Fruit fly (Drosophila melanogaster): ENCODE data around the gene dsx.

Gene dsx

DNA sequence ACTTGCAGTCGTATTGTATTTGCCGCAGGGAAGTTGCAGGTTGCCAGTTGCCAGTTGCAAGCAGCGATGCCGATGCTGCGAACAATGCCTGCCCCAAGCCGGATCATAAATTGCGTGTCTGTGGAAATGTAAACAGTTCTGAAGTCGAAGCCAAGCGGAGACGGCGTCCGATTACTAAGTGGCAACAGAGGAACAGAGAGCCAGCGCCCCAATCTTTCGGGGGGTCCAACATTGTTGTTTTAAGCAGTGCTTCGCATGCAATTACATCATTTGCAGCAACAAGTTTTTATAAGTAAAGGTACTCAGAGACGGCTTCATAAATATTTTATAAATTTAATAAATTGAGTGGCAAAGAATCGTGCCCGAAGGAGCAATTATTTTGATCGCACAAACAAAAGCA is 12.7 kb downstream of the dsx start:
- TF ChIP-seq tj (GFP tag; optimal IDR thresholded peaks at IDR 0.05): no peak
- TF ChIP-seq CG7101 (tag; optimal IDR thresholded peaks at IDR 0.05): no peak
- no peak for TF ChIP-seq CG12768 (GFP tag; optimal IDR thresholded peaks at IDR 0.05)
- no peak for TF ChIP-seq CG7045 (GFP tag; optimal IDR thresholded peaks at IDR 0.05)
- no peak for TF ChIP-seq CG11617 (GFP tag; optimal IDR thresholded peaks at IDR 0.05)
- no peak for TF ChIP-seq Clk (GFP tag; optimal IDR thresholded peaks at IDR 0.05)
- no peak for TF ChIP-seq ovo (GFP tag; optimal IDR thresholded peaks at IDR 0.05)
- TF ChIP-seq toe (GFP tag; optimal IDR thresholded peaks at IDR 0.05): no peak
- no peak for TF ChIP-seq CG33017 (tag; optimal IDR thresholded peaks at IDR 0.05)
- TF ChIP-seq Mnt (GFP tag; optimal IDR thresholded peaks at IDR 0.05): no peak
- TF ChIP-seq CG1620 (GFP tag; optimal IDR thresholded peaks at IDR 0.05): no peak
- no peak for TF ChIP-seq Hr96 (GFP tag; optimal IDR thresholded peaks at IDR 0.05)
- TF ChIP-seq cnc (optimal IDR thresholded peaks at IDR 0.05): no peak

DNA sequence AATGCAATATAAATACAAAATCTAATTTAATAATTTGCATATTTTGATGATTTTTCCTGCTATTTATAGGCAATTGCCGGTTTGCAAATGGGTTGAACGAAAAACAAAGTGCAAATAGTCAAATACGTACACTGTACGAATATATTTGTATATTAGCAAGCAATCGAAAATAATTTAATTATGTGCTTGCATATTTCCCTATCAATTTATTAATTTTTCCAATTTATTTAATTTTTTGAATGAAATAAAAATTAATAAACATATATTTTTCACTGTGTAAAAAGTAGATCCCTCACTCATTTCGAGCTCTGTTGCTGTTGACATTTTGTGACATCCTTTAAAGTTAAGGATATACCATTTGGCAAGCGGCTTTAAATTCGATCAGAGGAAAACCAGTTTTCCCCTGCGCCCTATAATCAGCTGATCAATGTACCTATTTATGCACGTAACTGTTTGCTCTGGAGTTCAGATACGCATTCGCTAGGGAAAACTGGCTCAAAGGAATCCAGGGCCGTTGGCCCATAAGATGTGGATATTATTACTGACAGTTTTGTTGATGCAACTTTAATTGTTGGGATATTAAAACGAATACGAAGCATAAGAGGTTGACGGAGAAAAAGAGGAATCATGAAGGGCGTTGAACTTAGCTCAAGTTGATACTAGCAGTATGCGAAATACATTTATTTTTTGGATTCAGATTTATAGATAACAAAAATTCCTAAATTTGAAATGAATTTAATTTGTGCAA is 14.0 kb downstream of the dsx start:
- no peak for TF ChIP-seq toe (GFP tag; optimal IDR thresholded peaks at IDR 0.05)
- no peak for TF ChIP-seq cnc (optimal IDR thresholded peaks at IDR 0.05)
- TF ChIP-seq tj (GFP tag; optimal IDR thresholded peaks at IDR 0.05): no peak

DNA sequence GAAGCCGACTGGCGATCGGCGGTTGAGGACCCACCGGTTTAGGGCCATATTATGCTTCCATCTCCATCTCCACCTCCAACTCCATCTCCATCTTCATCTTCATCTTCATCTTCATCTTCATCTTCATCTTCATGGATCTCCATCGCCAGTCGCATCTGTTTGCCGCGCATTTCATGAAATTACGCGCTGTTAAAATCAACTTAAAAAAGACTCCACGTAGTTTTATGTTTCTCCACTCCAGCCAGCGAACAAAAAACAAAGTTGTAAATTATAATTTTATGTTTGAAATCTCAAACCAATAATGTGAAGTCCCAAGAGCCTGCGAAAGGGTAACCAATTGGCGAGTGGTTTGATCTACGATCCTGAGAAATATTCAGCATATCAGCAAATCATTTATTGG is 17.1 kb downstream of the dsx start:
- TF ChIP-seq CG7101 (tag; optimal IDR thresholded peaks at IDR 0.05): no peak
- TF ChIP-seq CG11617 (GFP tag; optimal IDR thresholded peaks at IDR 0.05): no peak
- TF ChIP-seq CG7045 (GFP tag; optimal IDR thresholded peaks at IDR 0.05): no peak
- no peak for TF ChIP-seq kay (GFP tag; ENCODE audit: borderline replicate concordance)
- TF ChIP-seq toe (GFP tag; optimal IDR thresholded peaks at IDR 0.05): no peak
- TF ChIP-seq Mnt (GFP tag; optimal IDR thresholded peaks at IDR 0.05): no peak
- no peak for TF ChIP-seq Clk (GFP tag; optimal IDR thresholded peaks at IDR 0.05)
- TF ChIP-seq CG14711 (tag; optimal IDR thresholded peaks at IDR 0.05): no peak
- TF ChIP-seq ovo (GFP tag; optimal IDR thresholded peaks at IDR 0.05): no peak

DNA sequence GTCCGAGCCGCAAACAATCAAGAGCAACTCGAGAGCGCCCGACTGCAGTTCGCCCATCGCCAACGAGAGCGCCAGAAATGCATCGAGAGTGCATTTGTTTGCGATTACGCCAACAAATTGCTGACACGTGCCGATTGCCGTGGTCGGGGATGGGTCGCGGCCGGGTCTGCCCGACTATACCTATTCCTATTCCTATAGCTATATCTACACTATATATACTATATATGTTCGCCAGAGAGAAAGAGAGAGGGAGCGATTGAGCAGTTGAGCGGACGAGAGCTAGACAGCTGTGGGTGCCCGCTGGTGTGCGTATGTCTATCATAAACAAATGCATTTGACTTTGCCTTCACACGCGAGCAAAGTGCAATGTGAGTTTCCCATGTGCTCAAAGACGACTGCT is 19.9 kb downstream of the dsx start:
- TF ChIP-seq CG7101 (tag; optimal IDR thresholded peaks at IDR 0.05) (peak; percentile 5), ovo (GFP tag; optimal IDR thresholded peaks at IDR 0.05) (no peak), tj (GFP tag; optimal IDR thresholded peaks at IDR 0.05) (peak; percentile 80), pad (GFP tag; optimal IDR thresholded peaks at IDR 0.05) (peak; percentile 28), toe (GFP tag; optimal IDR thresholded peaks at IDR 0.05) (peak; percentile 41), kay (GFP tag; ENCODE audit: borderline replicate concordance) (peak; percentile 97), Clk (GFP tag; optimal IDR thresholded peaks at IDR 0.05) (peak; percentile 52), CG12768 (GFP tag; optimal IDR thresholded peaks at IDR 0.05) (peak; percentile 83), Mnt (GFP tag; optimal IDR thresholded peaks at IDR 0.05) (peak; percentile 96), CG7045 (GFP tag; optimal IDR thresholded peaks at IDR 0.05) (peak; percentile 4), CG11617 (GFP tag; optimal IDR thresholded peaks at IDR 0.05) (peak; percentile 24), CG14711 (tag; optimal IDR thresholded peaks at IDR 0.05) (peak; percentile 18), bab1 (GFP tag; optimal IDR thresholded peaks at IDR 0.05) (peak; percentile 50), cnc (optimal IDR thresholded peaks at IDR 0.05) (no peak), CG5204 (GFP tag; optimal IDR thresholded peaks at IDR 0.05) (no peak), CG1620 (GFP tag; optimal IDR thresholded peaks at IDR 0.05) (no peak), Crg-1 (GFP tag; optimal IDR thresholded peaks at IDR 0.05) (no peak), CG33017 (tag; optimal IDR thresholded peaks at IDR 0.05) (peak; percentile 40), cic (GFP tag; optimal IDR thresholded peaks at IDR 0.05) (peak; percentile 92), Hr96 (GFP tag; optimal IDR thresholded peaks at IDR 0.05) (peak; percentile 44)

DNA sequence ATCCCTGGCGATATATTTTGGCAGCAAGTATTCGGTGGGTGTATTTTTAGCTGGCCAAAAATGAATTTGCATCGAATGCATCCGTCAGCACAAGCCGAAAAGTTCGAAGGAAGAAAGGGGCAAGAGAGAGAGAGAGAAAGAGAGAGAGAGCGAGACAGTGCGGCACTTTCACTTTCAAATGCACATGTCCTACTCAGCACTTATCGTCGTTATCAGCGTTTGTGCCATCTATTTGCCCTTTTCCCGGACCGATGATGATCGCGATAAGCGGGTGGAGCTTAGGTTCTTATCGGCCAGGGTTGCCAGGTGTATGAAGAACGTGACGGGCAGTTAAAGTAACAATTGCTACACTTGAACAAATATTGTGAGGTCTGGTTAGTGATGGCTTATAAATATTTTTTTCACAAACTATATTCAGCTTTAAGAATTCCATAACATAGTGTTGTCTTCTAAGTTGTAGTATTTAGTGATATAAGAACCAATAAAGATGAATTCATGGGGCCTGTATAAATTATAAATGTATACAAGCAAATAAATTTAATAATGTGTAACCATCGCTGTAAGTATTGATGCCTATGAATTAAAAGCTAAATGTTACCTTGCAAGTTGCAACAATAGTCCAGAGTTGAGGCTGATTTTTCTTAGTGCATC is 22.4 kb downstream of the dsx start:
- no peak for TF ChIP-seq ovo (GFP tag; optimal IDR thresholded peaks at IDR 0.05)
- TF ChIP-seq CG7045 (GFP tag; optimal IDR thresholded peaks at IDR 0.05): peak; percentile 5
- TF ChIP-seq CG14711 (tag; optimal IDR thresholded peaks at IDR 0.05): peak; percentile 85
- TF ChIP-seq cic (GFP tag; optimal IDR thresholded peaks at IDR 0.05): peak; percentile 15
- TF ChIP-seq cnc (optimal IDR thresholded peaks at IDR 0.05): peak in 1 of 2 experiments; percentile 14
- TF ChIP-seq toe (GFP tag; optimal IDR thresholded peaks at IDR 0.05): no peak
- no peak for TF ChIP-seq kay (GFP tag; ENCODE audit: borderline replicate concordance)
- peak; percentile 26 for TF ChIP-seq Hr96 (GFP tag; optimal IDR thresholded peaks at IDR 0.05)
- peak; percentile 16 for TF ChIP-seq pad (GFP tag; optimal IDR thresholded peaks at IDR 0.05)
- no peak for TF ChIP-seq Crg-1 (GFP tag; optimal IDR thresholded peaks at IDR 0.05)
- peak; percentile 80 for TF ChIP-seq CG11617 (GFP tag; optimal IDR thresholded peaks at IDR 0.05)
- TF ChIP-seq CG1620 (GFP tag; optimal IDR thresholded peaks at IDR 0.05): no peak
- TF ChIP-seq CG7101 (tag; optimal IDR thresholded peaks at IDR 0.05): peak; percentile 64
- no peak for TF ChIP-seq bab1 (GFP tag; optimal IDR thresholded peaks at IDR 0.05)
- TF ChIP-seq CG33017 (tag; optimal IDR thresholded peaks at IDR 0.05): peak; percentile 68
- peak; percentile 68 for TF ChIP-seq CG5204 (GFP tag; optimal IDR thresholded peaks at IDR 0.05)
- peak; percentile 51 for TF ChIP-seq tj (GFP tag; optimal IDR thresholded peaks at IDR 0.05)
- no peak for TF ChIP-seq Clk (GFP tag; optimal IDR thresholded peaks at IDR 0.05)
- TF ChIP-seq Mnt (GFP tag; optimal IDR thresholded peaks at IDR 0.05): peak; percentile 46
- peak; percentile 65 for TF ChIP-seq CG12768 (GFP tag; optimal IDR thresholded peaks at IDR 0.05)

DNA sequence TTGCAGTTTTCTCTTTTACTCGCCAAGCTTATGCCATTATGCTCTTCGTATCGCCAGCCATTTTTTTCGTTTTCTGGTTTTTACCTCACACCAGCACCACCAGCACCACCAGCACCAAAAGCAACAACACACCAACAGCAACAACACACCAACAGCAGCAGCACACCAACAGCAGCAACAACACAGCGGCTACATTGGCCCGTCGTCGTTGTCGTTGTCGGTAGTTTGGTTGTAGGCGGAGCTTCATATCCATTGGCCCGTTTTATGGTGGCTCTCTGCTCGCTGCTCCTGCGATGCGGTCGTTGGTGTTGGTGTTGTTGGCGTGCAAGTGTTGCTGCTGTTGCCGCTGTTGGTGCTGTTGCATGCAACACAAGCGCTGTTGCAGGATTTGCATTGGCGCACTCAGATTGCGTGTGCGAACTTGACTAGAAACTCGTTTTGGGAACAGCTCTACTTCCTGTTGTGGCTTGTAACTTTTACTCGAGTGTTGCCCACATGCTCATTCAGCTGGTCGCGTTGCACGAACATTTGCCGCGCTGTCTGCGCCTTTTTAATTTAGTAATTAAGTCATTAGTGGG is 30.3 kb downstream of the dsx start:
- TF ChIP-seq Hr96 (GFP tag; optimal IDR thresholded peaks at IDR 0.05) (no peak), CG7101 (tag; optimal IDR thresholded peaks at IDR 0.05) (no peak), tj (GFP tag; optimal IDR thresholded peaks at IDR 0.05) (no peak), cnc (optimal IDR thresholded peaks at IDR 0.05) (no peak), CG14711 (tag; optimal IDR thresholded peaks at IDR 0.05) (no peak), cic (GFP tag; optimal IDR thresholded peaks at IDR 0.05) (no peak), Clk (GFP tag; optimal IDR thresholded peaks at IDR 0.05) (no peak), toe (GFP tag; optimal IDR thresholded peaks at IDR 0.05) (no peak), CG12768 (GFP tag; optimal IDR thresholded peaks at IDR 0.05) (no peak), CG1620 (GFP tag; optimal IDR thresholded peaks at IDR 0.05) (no peak), CG7045 (GFP tag; optimal IDR thresholded peaks at IDR 0.05) (no peak)
